Worm (Caenorhabditis elegans) whole organism, L3 larva: ENCODE data around the gene Y66D12A.24.

Experiments
- egl-27 ChIP-seq: sonication (generic microtip); optimal IDR thresholded peaks from 4 replicates; lab custom pipeline; 2017; ENCODE audit warnings: missing biosample characterization, missing genetic modification reagents, missing genetic modification characterization
- fkh-10 ChIP-seq: sonication (generic microtip); optimal IDR thresholded peaks from 2 replicates; lab custom pipeline; 2017; ENCODE audit warnings: missing biosample characterization, missing genetic modification reagents, missing genetic modification characterization
- fkh-2 ChIP-seq: fragments of 150-350 bp; optimal IDR thresholded peaks from 2 replicates; lab custom pipeline; 2014; ENCODE audit warnings: missing biosample characterization, missing genetic modification reagents, missing genetic modification characterization
- nfya-1 ChIP-seq: sonication (generic microtip); optimal IDR thresholded peaks from 2 replicates; lab custom pipeline; 2017; ENCODE audit warnings: missing genetic modification characterization, mild to moderate bottlenecking, missing compliant biosample characterization, antibody characterized with exemption, moderate library complexity; ENCODE audit not compliant: insufficient read depth
- nhr-76 ChIP-seq: fragments of 150-350 bp; sonication (generic microtip); optimal IDR thresholded peaks from 5 replicates; lab custom pipeline; 2014; ENCODE audit warnings: missing biosample characterization, missing genetic modification characterization
- ztf-11 ChIP-seq: fragments of 150-350 bp; optimal IDR thresholded peaks from 2 replicates; lab custom pipeline; 2014; ENCODE audit warnings: missing biosample characterization, missing genetic modification characterization
- ztf-4 ChIP-seq: fragments of 150-350 bp; optimal IDR thresholded peaks from 2 replicates; lab custom pipeline; 2014; ENCODE audit warnings: missing biosample characterization, missing genetic modification characterization

DNA sequence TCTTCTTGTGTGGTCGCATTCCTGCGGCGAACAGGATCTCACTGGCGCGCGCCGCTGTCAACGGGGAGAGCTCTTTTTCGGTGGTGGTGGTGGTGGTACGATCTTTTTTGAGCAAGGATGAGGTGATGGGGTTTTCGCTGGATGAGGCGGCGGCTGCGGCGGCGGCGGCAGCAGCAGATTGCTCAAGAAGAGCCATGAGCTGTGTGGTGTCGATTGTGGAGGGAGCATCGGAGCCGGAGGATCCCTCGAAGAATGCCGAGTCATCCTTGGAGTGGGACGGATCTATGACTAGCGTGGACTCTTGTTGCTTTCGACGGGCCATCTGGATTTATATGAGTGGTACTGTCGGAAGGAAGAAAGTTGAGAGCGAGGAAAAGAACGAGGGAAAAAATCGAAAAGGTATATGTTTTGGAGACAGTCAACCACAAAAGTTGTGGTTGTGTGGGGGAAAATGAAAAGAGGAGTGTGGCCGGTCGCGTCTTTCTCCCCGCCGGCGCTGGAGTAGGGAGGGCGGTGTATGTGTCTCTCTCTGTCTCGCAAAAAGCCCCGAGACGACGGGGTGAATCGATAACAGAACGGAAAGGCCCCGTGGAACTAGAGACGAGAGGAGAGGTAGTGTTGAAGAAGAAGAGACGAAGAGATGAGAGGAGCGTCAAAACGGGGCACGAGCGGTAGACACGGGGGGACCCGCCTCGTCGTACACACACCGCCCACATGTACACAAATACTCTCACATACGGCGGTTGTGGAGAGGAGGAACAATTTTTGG is 30.1 kb upstream of the Y66D12A.24 start:
- TF ChIP-seq egl-27 (tag; lab: Kevin White, UChicago) (no peak), ztf-4 (tag; lab: Kevin White, UChicago) (no peak), ztf-11 (no peak), nhr-76 (tag; lab: Kevin White, UChicago) (no peak), nfya-1 (peak; percentile 42), fkh-2 (tag; lab: Kevin White, UChicago) (no peak), fkh-10 (GFP tag; lab: Kevin White, UChicago) (no peak)
